Fruit fly (Drosophila melanogaster) S2 (cell line): ENCODE measurements around the gene Ugt37D1.

ENCODE experiments used
- CG8478 ChIP-seq: fragments of >200 bp; optimal IDR thresholded peaks from 2 replicates; lab custom pipeline; 2018
- CTCF ChIP-seq, 2 experiments: fragments of >200 bp; optimal IDR thresholded peaks; 2 replicates each; lab custom pipeline; 2018

Ugt37D1 gene

dm6 chr2L:16837158-16837557 lies 38.3 kb downstream of the Ugt37D1 start, which contains the start of gene Nepl9:
Nepl9 (minus strand) TSS chr2L:16837258.
- no peak for TF ChIP-seq CTCF (optimal IDR thresholded peaks at IDR 0.05; lab: Kevin White, UChicago)
- no peak for TF ChIP-seq CG8478 (lab: Kevin White, UChicago)

dm6 chr2L:16837672-16838071 lies 38.8 kb downstream of the Ugt37D1 start, which contains the start of the genes SclA and SclB:
SclA (plus strand) TSS chr2L:16837972.
SclB (plus strand) TSS chr2L:16837972.
- TF ChIP-seq CTCF (optimal IDR thresholded peaks at IDR 0.05; lab: Kevin White, UChicago) (no peak), CG8478 (lab: Kevin White, UChicago) (no peak)

dm6 chr2L:16839665-16840064 lies 40.8 kb downstream of the Ugt37D1 start:
- TF ChIP-seq CG8478 (lab: Kevin White, UChicago) (no peak), CTCF (optimal IDR thresholded peaks at IDR 0.05; lab: Kevin White, UChicago) (no peak)

- TF ChIP-seq CTCF (optimal IDR thresholded peaks at IDR 0.05; lab: Kevin White, UChicago) (no peak), CG8478 (lab: Kevin White, UChicago) (no peak)
Observed at dm6 chr2L:16842505-16842904, 43.7 kb downstream of the Ugt37D1 start.

dm6 chr2L:16843336-16843735 lies 44.5 kb downstream of the Ugt37D1 start:
- TF ChIP-seq CTCF (optimal IDR thresholded peaks at IDR 0.05; lab: Kevin White, UChicago), result no peak
- no peak for TF ChIP-seq CG8478 (lab: Kevin White, UChicago)

- no peak for TF ChIP-seq CTCF (optimal IDR thresholded peaks at IDR 0.05; lab: Kevin White, UChicago)
- no peak for TF ChIP-seq CG8478 (lab: Kevin White, UChicago)
Observed at dm6 chr2L:16845179-16845578, 46.4 kb downstream of the Ugt37D1 start.

- TF ChIP-seq CG8478 (lab: Kevin White, UChicago) (no peak), CTCF (optimal IDR thresholded peaks at IDR 0.05; lab: Kevin White, UChicago) (no peak)
Observed at dm6 chr2L:16846742-16847346, 48.0 kb downstream of the Ugt37D1 start.

dm6 chr2L:16847948-16848347 lies 49.1 kb downstream of the Ugt37D1 start:
- no peak for TF ChIP-seq CG8478 (lab: Kevin White, UChicago)
- TF ChIP-seq CTCF (optimal IDR thresholded peaks at IDR 0.05; lab: Kevin White, UChicago), result no peak

- TF ChIP-seq CG8478 (lab: Kevin White, UChicago) (no peak), CTCF (optimal IDR thresholded peaks at IDR 0.05; lab: Kevin White, UChicago) (no peak)
Observed at dm6 chr2L:16848670-16849069, 49.8 kb downstream of the Ugt37D1 start, which contains the start of gene CG13284. CG13284 (minus strand) TSS chr2L:16848716.

- TF ChIP-seq CG8478 (lab: Kevin White, UChicago) (no peak), CTCF (optimal IDR thresholded peaks at IDR 0.05; lab: Kevin White, UChicago) (no peak)
Observed at dm6 chr2L:16850442-16850841, 51.6 kb downstream of the Ugt37D1 start.
